Worm (Caenorhabditis elegans) whole organism, L2 larva: ENCODE measurements around the gene nhr-281.

Experiments
- R02D3.7 ChIP-seq: fragments of 150-350 bp; optimal IDR thresholded peaks from 2 replicates; lab custom pipeline; 2014; ENCODE audit warnings: missing biosample characterization, missing genetic modification characterization
- Y55F3AM.14 ChIP-seq: fragments of 200-800 bp; sonication (Bioruptor generic); optimal IDR thresholded peaks from 2 replicates; lab custom pipeline; 2018; ENCODE audit warnings: mild to moderate bottlenecking, missing genetic modification characterization, missing compliant biosample characterization
- ZK546.5 ChIP-seq: sonication (generic microtip); optimal IDR thresholded peaks from 2 replicates; lab custom pipeline; 2017; ENCODE audit warnings: missing biosample characterization, missing genetic modification characterization
- alr-1 ChIP-seq: fragments of 150-350 bp; optimal IDR thresholded peaks from 2 replicates; lab custom pipeline; 2014; ENCODE audit warnings: missing biosample characterization, missing genetic modification characterization
- ama-1 ChIP-seq: fragments of 150-350 bp; optimal IDR thresholded peaks from 2 replicates; lab custom pipeline; 2018; ENCODE audit warnings: inconsistent platforms
- blmp-1 ChIP-seq: sonication (generic microtip); optimal IDR thresholded peaks from 2 replicates; lab custom pipeline; 2017; ENCODE audit warnings: missing genetic modification characterization, mild to moderate bottlenecking, missing compliant biosample characterization, antibody characterized with exemption, moderate library complexity; ENCODE audit not compliant: insufficient read depth
- ceh-82 ChIP-seq: fragments of 150-350 bp; optimal IDR thresholded peaks from 2 replicates; lab custom pipeline; 2014; ENCODE audit warnings: missing biosample characterization, missing genetic modification characterization
- crh-2 ChIP-seq: sonication (generic microtip); optimal IDR thresholded peaks from 2 replicates; lab custom pipeline; 2017; ENCODE audit warnings: missing biosample characterization, missing genetic modification characterization
- dmd-4 ChIP-seq: sonication (generic microtip); optimal IDR thresholded peaks from 2 replicates; lab custom pipeline; 2017; ENCODE audit warnings: missing biosample characterization, missing genetic modification characterization
- egl-27 ChIP-seq: sonication (generic microtip); optimal IDR thresholded peaks from 3 replicates; lab custom pipeline; 2017; ENCODE audit warnings: missing biosample characterization, missing genetic modification reagents, missing genetic modification characterization
- elt-1 ChIP-seq: fragments of 150-350 bp; optimal IDR thresholded peaks from 2 replicates; lab custom pipeline; 2014; ENCODE audit warnings: missing biosample characterization, missing genetic modification characterization
- fos-1 ChIP-seq: fragments of 150-350 bp; optimal IDR thresholded peaks from 2 replicates; lab custom pipeline; 2014; ENCODE audit warnings: missing biosample characterization, missing genetic modification characterization
- gmeb-1 ChIP-seq: fragments of 150-350 bp; optimal IDR thresholded peaks from 2 replicates; lab custom pipeline; 2014; ENCODE audit warnings: missing biosample characterization, missing genetic modification characterization
- lin-11 ChIP-seq: fragments of 150-350 bp; sonication (generic microtip); optimal IDR thresholded peaks from 2 replicates; lab custom pipeline; 2014; ENCODE audit warnings: missing biosample characterization, missing genetic modification characterization, inconsistent platforms, mixed read lengths
- lin-13 ChIP-seq: fragments of 150-350 bp; optimal IDR thresholded peaks from 2 replicates; lab custom pipeline; 2014; ENCODE audit warnings: missing biosample characterization, missing genetic modification reagents, missing genetic modification characterization
- lin-39 ChIP-seq: fragments of 150-350 bp; optimal IDR thresholded peaks from 2 replicates; lab custom pipeline; 2014; ENCODE audit warnings: missing biosample characterization, missing genetic modification reagents, missing genetic modification characterization
- lsy-2 ChIP-seq, 2 experiments: fragments of 150-350 bp in 1 of 2; sonication (generic microtip) in 1 of 2; optimal IDR thresholded peaks; 2 replicates each; lab custom pipeline; 2014 to 2017; ENCODE audit warnings: missing biosample characterization in 2 of 2, missing genetic modification characterization in 2 of 2
- mbf-1 ChIP-seq: sonication (generic microtip); optimal IDR thresholded peaks from 2 replicates; lab custom pipeline; 2017; ENCODE audit warnings: missing biosample characterization, missing genetic modification characterization
- mdl-1 ChIP-seq, 2 experiments: fragments of 150-350 bp in 1 of 2; sonication (generic microtip) in 1 of 2; optimal IDR thresholded peaks; 2 replicates each; lab custom pipeline; 2017; ENCODE audit warnings: missing biosample characterization in 2 of 2, missing genetic modification characterization in 2 of 2
- nhr-10 ChIP-seq: sonication (generic microtip); optimal IDR thresholded peaks from 2 replicates; lab custom pipeline; 2017; ENCODE audit warnings: missing biosample characterization, missing genetic modification characterization
- nhr-11 ChIP-seq: fragments of 150-350 bp; optimal IDR thresholded peaks from 2 replicates; lab custom pipeline; 2014; ENCODE audit warnings: missing biosample characterization, missing genetic modification characterization
- nhr-12 ChIP-seq: fragments of 150-350 bp; optimal IDR thresholded peaks from 2 replicates; lab custom pipeline; 2014; ENCODE audit warnings: missing biosample characterization, missing genetic modification characterization
- nhr-23 ChIP-seq: fragments of 150-350 bp; optimal IDR thresholded peaks from 2 replicates; lab custom pipeline; 2014; ENCODE audit warnings: missing biosample characterization, missing genetic modification reagents, missing genetic modification characterization
- nhr-237 ChIP-seq: fragments of 150-350 bp; optimal IDR thresholded peaks from 2 replicates; lab custom pipeline; 2014; ENCODE audit warnings: missing biosample characterization, missing genetic modification characterization
- nhr-25 ChIP-seq: fragments of 150-350 bp; sonication (generic microtip); optimal IDR thresholded peaks from 3 replicates; lab custom pipeline; 2014; ENCODE audit warnings: missing biosample characterization, missing genetic modification characterization
- nhr-77 ChIP-seq: fragments of 150-350 bp; optimal IDR thresholded peaks from 2 replicates; lab custom pipeline; 2014; ENCODE audit warnings: missing biosample characterization, missing genetic modification characterization
- sem-4 ChIP-seq: fragments of 150-350 bp; optimal IDR thresholded peaks from 2 replicates; lab custom pipeline; 2014; ENCODE audit warnings: missing biosample characterization, missing genetic modification reagents, missing genetic modification characterization
- skn-1 ChIP-seq: sonication (generic microtip); optimal IDR thresholded peaks from 2 replicates; lab custom pipeline; 2017; ENCODE audit warnings: missing biosample characterization, missing genetic modification characterization
- sma-9 ChIP-seq, 2 experiments: fragments of 150-350 bp in 1 of 2; sonication (generic microtip) in 1 of 2; optimal IDR thresholded peaks; 2 replicates each; lab custom pipeline; 2014 to 2016; ENCODE audit warnings: missing genetic modification characterization in 2 of 2, mild to moderate bottlenecking in 1 of 2, missing biosample characterization in 1 of 2, missing compliant biosample characterization in 1 of 2, missing genetic modification reagents in 1 of 2, moderate library complexity in 1 of 2
- unc-39 ChIP-seq: fragments of 150-350 bp; optimal IDR thresholded peaks from 2 replicates; lab custom pipeline; 2014; ENCODE audit warnings: missing biosample characterization, missing genetic modification characterization
- unc-55 ChIP-seq: fragments of 150-350 bp; sonication (generic microtip); optimal IDR thresholded peaks from 3 replicates; lab custom pipeline; 2014; ENCODE audit warnings: missing biosample characterization, missing genetic modification reagents, missing genetic modification characterization
- unc-62 ChIP-seq: fragments of 150-350 bp; optimal IDR thresholded peaks from 2 replicates; lab custom pipeline; 2014; ENCODE audit warnings: missing biosample characterization, missing genetic modification reagents, missing genetic modification characterization
- zag-1 ChIP-seq: fragments of 150-350 bp; optimal IDR thresholded peaks from 2 replicates; lab custom pipeline; 2014; ENCODE audit warnings: missing biosample characterization, missing genetic modification characterization
- ztf-1 ChIP-seq: fragments of 200-800 bp; sonication (Bioruptor generic); conservative IDR thresholded peaks from 2 replicates; pipeline ENCODE4 v1.3.6; 2022; ENCODE audit warnings: missing genetic modification characterization, missing compliant biosample characterization
- ztf-11 ChIP-seq: sonication (generic microtip); optimal IDR thresholded peaks from 2 replicates; lab custom pipeline; 2017; ENCODE audit warnings: missing biosample characterization, missing genetic modification characterization

Gene nhr-281

DNA sequence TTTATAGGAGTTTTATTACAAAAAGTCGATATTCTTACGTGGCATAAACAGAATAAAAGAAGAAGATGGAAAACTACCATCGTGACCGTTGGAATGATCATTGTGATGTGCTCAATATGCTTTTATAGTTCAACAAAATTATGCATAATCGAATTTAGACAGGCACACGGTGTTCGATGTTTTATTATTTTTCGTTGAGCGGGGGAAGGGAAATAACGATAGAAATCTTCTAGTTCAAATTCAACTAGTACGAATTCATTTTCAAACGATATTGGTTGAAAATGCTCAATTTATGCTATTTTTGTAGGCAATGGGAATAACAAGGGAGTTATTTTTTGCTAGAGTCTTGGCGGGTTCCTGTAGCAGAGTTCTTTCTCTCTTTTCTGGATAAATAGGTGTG, 34.7 kb downstream of the nhr-281 start, which contains the start of gene C33G3.5:
Gene C33G3.5, minus strand, starts transcription at position 101 of the 400 bp plus-strand sequence.
- no peak for TF ChIP-seq gmeb-1 (tag; lab: Kevin White, UChicago)
- no peak for TF ChIP-seq ZK546.5 (tag; lab: Kevin White, UChicago)
- TF ChIP-seq ceh-82 (tag; lab: Kevin White, UChicago): no peak
- TF ChIP-seq mbf-1 (tag; lab: Kevin White, UChicago): no peak
- no peak for TF ChIP-seq nhr-12 (tag; lab: Kevin White, UChicago)
- no peak for TF ChIP-seq lsy-2 (tag; optimal IDR thresholded peaks at IDR 0.05; lab: Kevin White, UChicago)
- TF ChIP-seq dmd-4 (tag; lab: Kevin White, UChicago): no peak
- TF ChIP-seq lin-11: no peak
- TF ChIP-seq blmp-1 (tag; lab: Kevin White, UChicago): no peak
- TF ChIP-seq nhr-10 (tag; lab: Kevin White, UChicago): no peak
- no peak for TF ChIP-seq nhr-25 (tag; lab: Kevin White, UChicago)
- TF ChIP-seq skn-1: no peak
- TF ChIP-seq ama-1: no peak
- TF ChIP-seq R02D3.7 (tag; lab: Kevin White, UChicago): no peak
- no peak for TF ChIP-seq unc-55 (GFP tag; lab: Kevin White, UChicago)
- TF ChIP-seq sem-4 (tag; lab: Kevin White, UChicago): no peak
- no peak for TF ChIP-seq sma-9 (GFP tag; optimal IDR thresholded peaks at IDR 0.05; lab: Kevin White, UChicago)
- TF ChIP-seq sma-9 (tag; optimal IDR thresholded peaks at IDR 0.05; lab: Kevin White, UChicago): no peak
- TF ChIP-seq egl-27: no peak

DNA sequence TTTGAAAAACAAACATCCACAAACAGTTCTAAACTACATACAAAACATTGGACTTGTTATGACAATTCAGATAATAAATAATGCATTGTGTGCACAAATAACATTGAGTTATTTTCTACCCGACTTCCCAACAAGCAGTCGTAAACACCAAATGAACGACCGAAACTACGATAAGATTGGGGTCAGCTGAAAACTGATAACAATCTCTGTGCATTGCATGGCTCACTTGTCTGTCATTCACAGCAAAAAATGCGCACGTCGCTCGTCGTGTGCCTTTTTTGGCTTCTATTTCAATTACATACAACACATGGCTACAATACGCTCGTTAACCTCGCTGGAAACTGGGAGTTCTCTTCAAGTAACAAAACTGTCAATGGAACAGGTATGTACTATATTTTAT, 42.3 kb downstream of the nhr-281 start, which contains the start of gene C33G3.4:
Gene C33G3.4, plus strand, starts transcription at position 213 of the 400 bp plus-strand sequence.
- peak; percentile 19 for TF ChIP-seq crh-2
- no peak for TF ChIP-seq mdl-1 (tag; optimal IDR thresholded peaks at IDR 0.05; lab: Kevin White, UChicago)
- no peak for TF ChIP-seq nhr-11 (tag; lab: Kevin White, UChicago)
- TF ChIP-seq fos-1 (tag; lab: Kevin White, UChicago): peak; percentile 64

- no peak for TF ChIP-seq unc-62 (GFP tag; lab: Kevin White, UChicago)
- no peak for TF ChIP-seq gmeb-1 (tag; lab: Kevin White, UChicago)
- no peak for TF ChIP-seq sma-9 (GFP tag; optimal IDR thresholded peaks at IDR 0.05; lab: Kevin White, UChicago)
- no peak for TF ChIP-seq sma-9 (tag; optimal IDR thresholded peaks at IDR 0.05; lab: Kevin White, UChicago)
- no peak for TF ChIP-seq lin-39 (tag; lab: Kevin White, UChicago)
- no peak for TF ChIP-seq elt-1
- no peak for TF ChIP-seq nhr-77
- TF ChIP-seq lin-13 (GFP tag; lab: Kevin White, UChicago): no peak
- no peak for TF ChIP-seq zag-1 (tag; lab: Kevin White, UChicago)
- no peak for TF ChIP-seq ztf-1 (GFP tag; lab: Robert Waterston, UW)
- TF ChIP-seq ZK546.5 (tag; lab: Kevin White, UChicago): no peak
- peak; percentile 46 for TF ChIP-seq sem-4 (tag; lab: Kevin White, UChicago)
- no peak for TF ChIP-seq nhr-23
- TF ChIP-seq dmd-4 (tag; lab: Kevin White, UChicago): no peak
- no peak for TF ChIP-seq Y55F3AM.14
- TF ChIP-seq nhr-237: no peak
- peak; percentile 73 for TF ChIP-seq blmp-1 (tag; lab: Kevin White, UChicago)
- TF ChIP-seq, all 48 proteins: peak for 2
Observed at ce11 chrX:14069528-14069927, 43.7 kb downstream of the nhr-281 start.

DNA sequence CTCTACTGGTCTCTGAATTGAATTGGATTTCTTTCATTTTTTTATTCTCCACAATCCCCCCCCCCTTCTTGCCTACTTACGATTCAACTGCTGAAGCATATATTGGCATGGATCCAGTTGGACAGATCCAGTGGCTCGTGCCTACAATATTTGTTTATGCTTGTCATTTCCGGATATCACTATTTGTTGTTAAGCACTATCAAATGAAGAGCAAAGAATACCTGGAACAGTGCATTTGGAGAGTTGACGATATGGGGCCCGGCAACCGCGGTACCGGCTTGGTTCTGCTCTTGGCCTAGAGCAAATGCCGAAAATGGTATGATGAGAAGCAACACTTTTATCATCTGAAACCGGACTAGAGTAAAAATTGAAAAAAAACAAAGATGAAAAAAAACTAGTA, 45.6 kb downstream of the nhr-281 start, which contains the start of gene lgc-21:
Gene lgc-21, minus strand, starts transcription at position 344 of the 400 bp plus-strand sequence.
- no peak for TF ChIP-seq alr-1 (tag; lab: Kevin White, UChicago)
- TF ChIP-seq ztf-11 (tag; lab: Kevin White, UChicago): no peak
- TF ChIP-seq fos-1 (tag; lab: Kevin White, UChicago): no peak
- TF ChIP-seq crh-2: no peak
- no peak for TF ChIP-seq ZK546.5 (tag; lab: Kevin White, UChicago)
- no peak for TF ChIP-seq lsy-2 (tag; optimal IDR thresholded peaks at IDR 0.05; lab: Kevin White, UChicago)
- no peak for TF ChIP-seq nhr-12 (tag; lab: Kevin White, UChicago)
- no peak for TF ChIP-seq unc-62 (GFP tag; lab: Kevin White, UChicago)
- no peak for TF ChIP-seq ama-1
- no peak for TF ChIP-seq ztf-1 (GFP tag; lab: Robert Waterston, UW)
- TF ChIP-seq nhr-23: no peak
- TF ChIP-seq unc-39 (tag; lab: Kevin White, UChicago): no peak
- no peak for TF ChIP-seq lin-39 (tag; lab: Kevin White, UChicago)
- no peak for TF ChIP-seq dmd-4 (tag; lab: Kevin White, UChicago)
